Worm (Caenorhabditis elegans): Measurements from ENCODE around the gene T23D5.3.

- no peak for TF ChIP-seq ceh-27 (GFP tag; optimal IDR thresholded peaks at IDR 0.05)
- no peak for TF ChIP-seq nhr-80 (tag; optimal IDR thresholded peaks at IDR 0.05)
- no peak for TF ChIP-seq ceh-100 (GFP tag; IDR thresholded peaks at IDR 0.05)
- TF ChIP-seq nfyb-1 (GFP tag; IDR thresholded peaks at IDR 0.05) = no peak
Observed at ce11 chrV:15715636-15716035, 17.8 kb downstream of the T23D5.3 start.

Data from whole organism, young adult.